Fruit fly (Drosophila melanogaster) whole organism, prepupa: ENCODE data around the gene CG12560.

ENCODE experiments used
- CG10631 ChIP-seq: fragments of 200-800 bp; sonication (Bioruptor generic); optimal IDR thresholded peaks from 2 replicates; lab custom pipeline; 2016; ENCODE audit warnings: missing biosample characterization, missing genetic modification characterization
- CG11294 ChIP-seq: fragments of 200-800 bp; sonication (Bioruptor generic); IDR thresholded peaks from 2 replicates; pipeline ENCODE4 v1.3.6; 2022; ENCODE audit warnings: missing biosample characterization, missing genetic modification characterization
- CG11762 ChIP-seq: fragments of 200-800 bp; sonication (Bioruptor generic); optimal IDR thresholded peaks from 3 replicates; lab custom pipeline; 2016; ENCODE audit warnings: missing biosample characterization, missing genetic modification characterization; ENCODE audit not compliant: insufficient read depth
- CG11902 ChIP-seq: fragments of 200-800 bp; sonication (Bioruptor generic); optimal IDR thresholded peaks from 3 replicates; lab custom pipeline; 2016; ENCODE audit warnings: missing biosample characterization, missing genetic modification characterization
- CG15336 ChIP-seq: fragments of 200-800 bp; sonication (Bioruptor generic); IDR thresholded peaks from 2 replicates; pipeline ENCODE4 v1.3.6; 2022; ENCODE audit warnings: missing biosample characterization, missing genetic modification characterization
- CG1621 ChIP-seq: fragments of 200-800 bp; sonication (Bioruptor generic); optimal IDR thresholded peaks from 3 replicates; lab custom pipeline; 2018; ENCODE audit warnings: missing biosample characterization, mild to moderate bottlenecking, missing genetic modification characterization
- CG16779 ChIP-seq: fragments of 200-800 bp; sonication (Bioruptor generic); optimal IDR thresholded peaks from 3 replicates; lab custom pipeline; 2017; ENCODE audit warnings: missing biosample characterization, mild to moderate bottlenecking, missing genetic modification characterization
- CG31627 ChIP-seq: fragments of 200-800 bp; sonication (Bioruptor generic); optimal IDR thresholded peaks from 3 replicates; lab custom pipeline; 2016; ENCODE audit warnings: missing biosample characterization, missing genetic modification characterization
- CG32006 ChIP-seq: fragments of 200-800 bp; sonication (Bioruptor generic); optimal IDR thresholded peaks from 3 replicates; lab custom pipeline; 2017; ENCODE audit warnings: missing biosample characterization, mild to moderate bottlenecking, missing genetic modification characterization
- CG34406 ChIP-seq: fragments of 200-800 bp; sonication (Bioruptor generic); optimal IDR thresholded peaks from 3 replicates; lab custom pipeline; 2016; ENCODE audit warnings: missing biosample characterization, missing genetic modification characterization
- CG3919 ChIP-seq: fragments of 200-800 bp; sonication (Bioruptor generic); optimal IDR thresholded peaks from 3 replicates; lab custom pipeline; 2016; ENCODE audit warnings: missing biosample characterization, missing genetic modification characterization
- CG4318 ChIP-seq: fragments of 200-800 bp; sonication (Bioruptor generic); optimal IDR thresholded peaks from 3 replicates; lab custom pipeline; 2017; ENCODE audit warnings: missing biosample characterization, mild to moderate bottlenecking, missing genetic modification characterization
- CG6276 ChIP-seq: fragments of 200-800 bp; sonication (Bioruptor generic); optimal IDR thresholded peaks from 2 replicates; lab custom pipeline; 2017; ENCODE audit warnings: missing biosample characterization, mild to moderate bottlenecking, missing genetic modification characterization
- CG6792 ChIP-seq: fragments of 200-800 bp; sonication (Bioruptor generic); optimal IDR thresholded peaks from 3 replicates; lab custom pipeline; 2016; ENCODE audit warnings: missing biosample characterization, missing genetic modification characterization
- CG6808 ChIP-seq: fragments of 200-800 bp; sonication (Bioruptor generic); optimal IDR thresholded peaks from 3 replicates; lab custom pipeline; 2017; ENCODE audit warnings: missing biosample characterization, missing genetic modification characterization, mild to moderate bottlenecking, moderate library complexity, missing genetic modification reagents
- CG6854 ChIP-seq: fragments of 200-800 bp; sonication (Bioruptor generic); optimal IDR thresholded peaks from 2 replicates; lab custom pipeline; 2017; ENCODE audit warnings: missing biosample characterization, mild to moderate bottlenecking, missing genetic modification characterization
- CG7368 ChIP-seq: fragments of 200-800 bp; sonication (Bioruptor generic); optimal IDR thresholded peaks from 3 replicates; lab custom pipeline; 2016; ENCODE audit warnings: missing biosample characterization, missing genetic modification characterization
- CG8119 ChIP-seq: fragments of 200-800 bp; sonication (Bioruptor generic); IDR thresholded peaks from 3 replicates; pipeline ENCODE4 v1.3.6; 2022; ENCODE audit warnings: missing biosample characterization, missing genetic modification characterization
- CG8319 ChIP-seq: fragments of 200-800 bp; sonication (Bioruptor generic); optimal IDR thresholded peaks from 3 replicates; lab custom pipeline; 2016; ENCODE audit warnings: missing biosample characterization, missing genetic modification characterization
- CG8632 ChIP-seq: fragments of 200-800 bp; sonication (Bioruptor generic); optimal IDR thresholded peaks from 3 replicates; lab custom pipeline; 2016; ENCODE audit warnings: missing biosample characterization, missing genetic modification characterization
- Eip75B ChIP-seq: fragments of 200-800 bp; sonication (Bioruptor generic); optimal IDR thresholded peaks from 3 replicates; lab custom pipeline; 2016; ENCODE audit warnings: missing biosample characterization, missing genetic modification characterization
- Eip93F ChIP-seq: fragments of 200-800 bp; sonication (Bioruptor generic); optimal IDR thresholded peaks from 2 replicates; lab custom pipeline; 2016; ENCODE audit warnings: missing biosample characterization, mild to moderate bottlenecking, missing genetic modification characterization
- Ets21C ChIP-seq: fragments of 200-800 bp; sonication (Bioruptor generic); optimal IDR thresholded peaks from 3 replicates; lab custom pipeline; 2016; ENCODE audit warnings: missing biosample characterization, missing genetic modification characterization
- Ets96B ChIP-seq: fragments of 200-800 bp; optimal IDR thresholded peaks from 2 replicates; lab custom pipeline; 2019; ENCODE audit warnings: missing biosample characterization, mild to moderate bottlenecking, missing genetic modification characterization, moderate library complexity
- Hr38 ChIP-seq: sonication (Bioruptor generic); optimal IDR thresholded peaks from 2 replicates; lab custom pipeline; 2016; ENCODE audit warnings: missing biosample characterization, missing genetic modification characterization
- Hr39 ChIP-seq: fragments of 200-800 bp; sonication (Bioruptor generic); optimal IDR thresholded peaks from 2 replicates; lab custom pipeline; 2016; ENCODE audit warnings: missing biosample characterization, missing genetic modification characterization
- Lpt ChIP-seq: fragments of 200-800 bp; sonication (Bioruptor generic); optimal IDR thresholded peaks from 3 replicates; lab custom pipeline; 2016; ENCODE audit warnings: missing biosample characterization, missing genetic modification characterization
- Met ChIP-seq: fragments of 200-800 bp; sonication (Bioruptor generic); optimal IDR thresholded peaks from 3 replicates; lab custom pipeline; 2016; ENCODE audit warnings: missing biosample characterization, missing genetic modification characterization
- Smox ChIP-seq: fragments of 200-800 bp; sonication (Bioruptor generic); optimal IDR thresholded peaks from 3 replicates; lab custom pipeline; 2016; ENCODE audit warnings: missing biosample characterization, missing genetic modification characterization
- Sox102F ChIP-seq: fragments of 200-800 bp; sonication (Bioruptor generic); optimal IDR thresholded peaks from 2 replicates; lab custom pipeline; 2016; ENCODE audit warnings: missing biosample characterization, mild to moderate bottlenecking, missing genetic modification characterization
- Sox14 ChIP-seq: fragments of 200-800 bp; sonication (Bioruptor generic); optimal IDR thresholded peaks from 3 replicates; lab custom pipeline; 2016; ENCODE audit warnings: missing biosample characterization, missing genetic modification characterization
- acj6 ChIP-seq: fragments of 200-800 bp; sonication (Bioruptor generic); optimal IDR thresholded peaks from 3 replicates; lab custom pipeline; 2016; ENCODE audit warnings: missing biosample characterization, missing genetic modification characterization
- cyc ChIP-seq: fragments of 200-800 bp; sonication (Bioruptor generic); optimal IDR thresholded peaks from 3 replicates; lab custom pipeline; 2016; ENCODE audit warnings: missing biosample characterization, missing genetic modification characterization
- dac ChIP-seq: fragments of 200-800 bp; sonication (Bioruptor generic); optimal IDR thresholded peaks from 2 replicates; lab custom pipeline; 2017; ENCODE audit warnings: missing biosample characterization, mild to moderate bottlenecking, missing genetic modification characterization
- dsx ChIP-seq: fragments of 200-800 bp; optimal IDR thresholded peaks from 3 replicates; lab custom pipeline; 2019; ENCODE audit warnings: missing biosample characterization, mild to moderate bottlenecking, missing genetic modification characterization, moderate library complexity; ENCODE audit not compliant: poor library complexity, severe bottlenecking
- fd85E ChIP-seq: fragments of 200-800 bp; sonication (Bioruptor generic); optimal IDR thresholded peaks from 3 replicates; lab custom pipeline; 2016; ENCODE audit warnings: missing biosample characterization, missing genetic modification characterization
- fkh ChIP-seq: fragments of 200-800 bp; sonication (Bioruptor generic); optimal IDR thresholded peaks from 3 replicates; lab custom pipeline; 2017; ENCODE audit warnings: missing biosample characterization, mild to moderate bottlenecking, missing genetic modification characterization, moderate library complexity
- lz ChIP-seq: fragments of 200-800 bp; sonication (Bioruptor generic); optimal IDR thresholded peaks from 3 replicates; lab custom pipeline; 2016; ENCODE audit warnings: missing biosample characterization, missing genetic modification characterization
- net ChIP-seq: fragments of 200-800 bp; sonication (Bioruptor generic); optimal IDR thresholded peaks from 3 replicates; lab custom pipeline; 2016; ENCODE audit warnings: missing biosample characterization, missing genetic modification characterization
- pdm3 ChIP-seq: fragments of 200-800 bp; sonication (Bioruptor generic); optimal IDR thresholded peaks from 3 replicates; lab custom pipeline; 2016; ENCODE audit warnings: missing biosample characterization, missing genetic modification characterization
- salr ChIP-seq, 2 experiments: fragments of 200-800 bp; sonication (Bioruptor generic); optimal IDR thresholded peaks; 3 replicates each; lab custom pipeline; 2016 to 2018; ENCODE audit warnings: missing biosample characterization in 2 of 2, missing genetic modification characterization in 2 of 2, mild to moderate bottlenecking in 1 of 2
- spab ChIP-seq: fragments of 200-800 bp; sonication (Bioruptor generic); optimal IDR thresholded peaks from 2 replicates; lab custom pipeline; 2017; ENCODE audit warnings: missing biosample characterization, mild to moderate bottlenecking, missing genetic modification characterization, missing genetic modification reagents
- ss ChIP-seq, 2 experiments: fragments of 200-800 bp; sonication (Bioruptor generic); optimal IDR thresholded peaks; 2 replicates in 1 of 2; 3 replicates in 1 of 2; lab custom pipeline; 2017 to 2018; ENCODE audit warnings: mild to moderate bottlenecking in 2 of 2, missing biosample characterization in 2 of 2, missing genetic modification characterization in 2 of 2, moderate library complexity in 1 of 2
- svp ChIP-seq: fragments of 200-800 bp; sonication (Bioruptor generic); peaks from one replicate; lab custom pipeline; 2016; ENCODE audit warnings: missing biosample characterization, missing genetic modification characterization
- topi ChIP-seq: fragments of 200-800 bp; sonication (Bioruptor generic); optimal IDR thresholded peaks from 3 replicates; lab custom pipeline; 2016; ENCODE audit warnings: missing biosample characterization, missing genetic modification characterization
- vri ChIP-seq: fragments of 200-800 bp; sonication (Bioruptor generic); optimal IDR thresholded peaks from 3 replicates; lab custom pipeline; 2016; ENCODE audit warnings: missing biosample characterization, mild to moderate bottlenecking, missing genetic modification characterization

The CG12560 gene

dm6 chr2L:7984889-7985514, 24.3 kb downstream of the CG12560 start (continued):
- TF ChIP-seq Sox102F (GFP tag; lab: Kevin White, UChicago), result peak; percentile 66
- TF ChIP-seq vri (GFP tag; lab: Kevin White, UChicago), result peak; percentile 83
- TF ChIP-seq CG6276 (GFP tag; lab: Kevin White, UChicago), result peak; percentile 35
- peak; percentile 53 for TF ChIP-seq CG31627 (GFP tag; lab: Kevin White, UChicago)
- TF ChIP-seq spab, result peak; percentile 8
- peak; percentile 66 for TF ChIP-seq Eip75B (GFP tag; lab: Kevin White, UChicago)
- TF ChIP-seq Hr38 (GFP tag; lab: Kevin White, UChicago), result no peak
- peak; percentile 38 for TF ChIP-seq CG16779
- peak; percentile 70 for TF ChIP-seq net (GFP tag; lab: Kevin White, UChicago)
- peak; percentile 54 for TF ChIP-seq CG8632 (GFP tag; lab: Kevin White, UChicago)
- TF ChIP-seq Eip93F, result peak; percentile 40
- peak; percentile 27 for TF ChIP-seq CG11902 (GFP tag; lab: Kevin White, UChicago)
- TF ChIP-seq CG6854 (GFP tag; lab: Kevin White, UChicago), result peak; percentile 42
- TF ChIP-seq CG11294 (GFP tag; lab: Robert Waterston, UW), result no peak
- TF ChIP-seq Hr39, result peak; percentile 44
- peak; percentile 43 for TF ChIP-seq Lpt (GFP tag; lab: Kevin White, UChicago)
- TF ChIP-seq fd85E (GFP tag; lab: Kevin White, UChicago), result peak; percentile 43
- peak; percentile 71 for TF ChIP-seq topi (GFP tag; lab: Kevin White, UChicago)
- peak; percentile 29 for TF ChIP-seq CG10631 (GFP tag; lab: Kevin White, UChicago)
- peak; percentile 65 for TF ChIP-seq CG15336 (GFP tag; lab: Robert Waterston, UW)
- peak; percentile 34 to 58 for TF ChIP-seq ss (GFP tag; optimal IDR thresholded peaks at IDR 0.05; lab: Kevin White, UChicago)
- no peak for TF ChIP-seq CG11762
- TF ChIP-seq CG32006 (GFP tag; lab: Kevin White, UChicago), result peak; percentile 70
- peak; percentile 0 to 20 for TF ChIP-seq salr (GFP tag; optimal IDR thresholded peaks at IDR 0.05; lab: Kevin White, UChicago)
- TF ChIP-seq dsx (GFP tag; lab: Kevin White, UChicago), result peak; percentile 58
- TF ChIP-seq, all 60 proteins: peak for 53

dm6 chr2L:7984059-7984800, 25.0 kb downstream of the CG12560 start, which contains the start of gene Snoo:
Snoo (minus strand) TSS chr2L:7984196.
- no peak for TF ChIP-seq Eip75B (GFP tag; lab: Kevin White, UChicago)
- no peak for TF ChIP-seq acj6
- no peak for TF ChIP-seq Ets21C (GFP tag; lab: Kevin White, UChicago)
- TF ChIP-seq CG6792 (GFP tag; lab: Kevin White, UChicago), result no peak
- no peak for TF ChIP-seq Met
- TF ChIP-seq CG6854 (GFP tag; lab: Kevin White, UChicago), result no peak
- TF ChIP-seq Smox (GFP tag; lab: Kevin White, UChicago), result no peak
- TF ChIP-seq CG8119, result peak; percentile 23; the same call in 2 of the 3 replicates
- no peak for TF ChIP-seq Ets96B (tag; lab: Kevin White, UChicago)
- no peak for TF ChIP-seq CG1621 (tag; lab: Kevin White, UChicago)
- TF ChIP-seq CG34406 (GFP tag; lab: Kevin White, UChicago), result no peak
- TF ChIP-seq CG3919 (GFP tag; lab: Kevin White, UChicago), result peak; percentile 43
- TF ChIP-seq CG11294 (GFP tag; lab: Robert Waterston, UW), result no peak
- no peak for TF ChIP-seq salr (GFP tag; optimal IDR thresholded peaks at IDR 0.05; lab: Kevin White, UChicago)
- no peak for TF ChIP-seq CG32006 (GFP tag; lab: Kevin White, UChicago)
- TF ChIP-seq Eip93F, result no peak
- TF ChIP-seq Sox14 (GFP tag; lab: Kevin White, UChicago), result peak; percentile 7
- TF ChIP-seq topi (GFP tag; lab: Kevin White, UChicago), result no peak
- TF ChIP-seq lz (GFP tag; lab: Kevin White, UChicago), result no peak
- TF ChIP-seq fkh (GFP tag; lab: Kevin White, UChicago), result no peak
- TF ChIP-seq Sox102F (GFP tag; lab: Kevin White, UChicago), result no peak
- no peak for TF ChIP-seq dac (GFP tag; lab: Kevin White, UChicago)
- TF ChIP-seq CG31627 (GFP tag; lab: Kevin White, UChicago), result no peak
- TF ChIP-seq CG7368 (GFP tag; lab: Kevin White, UChicago), result no peak
- TF ChIP-seq ss (GFP tag; optimal IDR thresholded peaks at IDR 0.05; lab: Kevin White, UChicago), result peak in 1 of 2 experiments; percentile 9
- TF ChIP-seq CG8319, result no peak
- peak; percentile 4 for TF ChIP-seq cyc
- no peak for TF ChIP-seq CG16779
- TF ChIP-seq CG6808, result no peak
- no peak for TF ChIP-seq CG4318 (GFP tag; lab: Kevin White, UChicago)
- TF ChIP-seq vri (GFP tag; lab: Kevin White, UChicago), result peak; percentile 17
- no peak for TF ChIP-seq pdm3 (GFP tag; lab: Kevin White, UChicago)
- peak; percentile 56 for TF ChIP-seq svp (GFP tag; lab: Kevin White, UChicago)
